Fruit fly (Drosophila melanogaster): ENCODE measurements around the gene eg.

The eg gene

DNA sequence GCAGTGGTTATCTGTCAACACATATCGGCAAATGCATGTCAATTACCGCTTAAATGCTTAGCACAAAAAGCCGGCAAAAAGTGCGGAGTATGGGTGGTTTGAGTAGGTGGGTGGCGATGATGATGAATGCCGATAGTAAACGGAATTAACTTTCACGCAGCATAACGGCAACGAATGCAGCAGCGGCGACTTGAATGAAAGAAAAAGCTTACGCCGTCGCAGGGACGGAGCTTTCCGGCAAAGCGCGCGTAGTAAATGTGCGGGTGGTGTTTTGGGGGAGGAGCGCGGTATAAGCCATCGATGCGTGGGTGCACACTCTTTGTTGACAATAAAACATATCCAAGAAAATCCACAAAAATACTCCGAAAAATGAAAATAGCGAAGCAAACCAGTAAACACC, 39.0 kb upstream of the eg start, which contains the start of gene CG7370:
CG7370 (plus strand) TSS at position 301 of the 400 bp plus-strand sequence.
- TF ChIP-seq CG30403 (GFP tag; optimal IDR thresholded peaks at IDR 0.05) (no peak), seq (GFP tag; IDR thresholded peaks at IDR 0.05) (no peak), sd (tag; optimal IDR thresholded peaks at IDR 0.05) (no peak), lola (GFP tag; optimal IDR thresholded peaks at IDR 0.05) (no peak), CG2875 (GFP tag; optimal IDR thresholded peaks at IDR 0.05) (no peak), Asciz (GFP tag; optimal IDR thresholded peaks at IDR 0.05) (no peak), gce (GFP tag; IDR thresholded peaks at IDR 0.05) (no peak), Scr (GFP tag; IDR thresholded peaks at IDR 0.05; ENCODE audit: partially characterized antibody) (0 out of 2 replicates have a peak, but pooled peaks have one; percentile 29), NfI (GFP tag; optimal IDR thresholded peaks at IDR 0.05) (no peak), sens (GFP tag) (peak; percentile 59), ara (GFP tag; IDR thresholded peaks at IDR 0.05) (no peak), dmrt11E (tag; optimal IDR thresholded peaks at IDR 0.05) (no peak), CG7271 (tag; optimal IDR thresholded peaks at IDR 0.05) (no peak), CG12155 (GFP tag; optimal IDR thresholded peaks at IDR 0.05) (no peak), abd-A (tag; optimal IDR thresholded peaks at IDR 0.05) (peak; percentile 4), chinmo (GFP tag; IDR thresholded peaks at IDR 0.05; ENCODE audit: partially characterized antibody) (peak; percentile 10; the same call in 1 of the 4 replicates), CG11504 (tag; optimal IDR thresholded peaks at IDR 0.05) (peak; percentile 74), Trl (optimal IDR thresholded peaks at IDR 0.05) (peak in 1 of 2 experiments; percentile 4), Trl (GFP tag; optimal IDR thresholded peaks at IDR 0.05) (no peak), zfh1 (GFP tag; IDR thresholded peaks at IDR 0.05) (no peak), crol (GFP tag; IDR thresholded peaks at IDR 0.05) (peak; percentile 42; the same call in 1 of the 2 replicates), nerfin-1 (tag; optimal IDR thresholded peaks at IDR 0.05) (peak; percentile 15), Oli (tag; optimal IDR thresholded peaks at IDR 0.05) (no peak), CG2116 (GFP tag; optimal IDR thresholded peaks at IDR 0.05) (no peak), ewg (GFP tag; optimal IDR thresholded peaks at IDR 0.05) (peak; percentile 44), HHEX (GFP tag; optimal IDR thresholded peaks at IDR 0.05) (no peak)

DNA sequence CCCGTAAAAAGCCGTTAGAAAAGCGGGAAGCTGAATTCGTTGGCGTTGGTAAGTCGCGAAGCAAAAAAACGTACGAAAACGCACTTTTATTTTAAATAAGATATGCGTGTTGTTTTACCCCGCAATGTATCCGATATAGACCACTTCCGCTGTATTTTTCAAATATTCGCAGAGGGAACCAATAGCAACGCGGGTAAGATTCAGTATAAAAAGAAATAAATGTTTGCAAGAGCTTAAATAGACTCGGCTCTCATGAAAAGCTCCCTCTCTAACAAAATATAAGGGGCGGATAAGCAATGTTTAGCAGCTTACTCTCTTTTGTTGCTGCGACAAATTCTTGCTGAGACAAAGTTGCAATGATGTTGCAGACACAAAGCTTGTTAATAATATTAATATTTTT, 38.2 kb upstream of the eg start, which contains the start of gene Syn1:
Syn1 (minus strand) TSS at position 207 of the 400 bp plus-strand sequence.
- TF ChIP-seq bowl (GFP tag; IDR thresholded peaks at IDR 0.05), result no peak
- peak; percentile 13 for TF ChIP-seq CG13624 (GFP tag; optimal IDR thresholded peaks at IDR 0.05)
- no peak for TF ChIP-seq dpn (GFP tag; optimal IDR thresholded peaks at IDR 0.05)
- TF ChIP-seq odd (GFP tag; optimal IDR thresholded peaks at IDR 0.05), result no peak
- no peak for TF ChIP-seq org-1 (GFP tag; optimal IDR thresholded peaks at IDR 0.05)
- TF ChIP-seq Nf-YC (tag; optimal IDR thresholded peaks at IDR 0.05), result peak; percentile 14
- TF ChIP-seq eve (GFP tag; optimal IDR thresholded peaks at IDR 0.05), result peak in 1 of 2 experiments; percentile 22
- no peak for TF ChIP-seq cad (GFP tag; optimal IDR thresholded peaks at IDR 0.05)
- TF ChIP-seq Hr3 (GFP tag; optimal IDR thresholded peaks at IDR 0.05), result no peak
- TF ChIP-seq CG6272 (GFP tag; IDR thresholded peaks at IDR 0.05), result no peak
- TF ChIP-seq BEAF-32 (GFP tag; optimal IDR thresholded peaks at IDR 0.05), result no peak
- no peak for TF ChIP-seq CHES-1-like (GFP tag; optimal IDR thresholded peaks at IDR 0.05)
- peak; percentile 27; the same call in 1 of the 3 replicates for TF ChIP-seq CG2199 (GFP tag; IDR thresholded peaks at IDR 0.05)
- TF ChIP-seq zen (tag; optimal IDR thresholded peaks at IDR 0.05), result no peak
- TF ChIP-seq ssp (GFP tag; IDR thresholded peaks at IDR 0.05), result no peak
- no peak for TF ChIP-seq da (GFP tag; optimal IDR thresholded peaks at IDR 0.05)
- TF ChIP-seq Rx (GFP tag; IDR thresholded peaks at IDR 0.05), result no peak
- TF ChIP-seq CG17385 (GFP tag; optimal IDR thresholded peaks at IDR 0.05), result no peak
- 0 out of 3 replicates have a peak, but pooled peaks have one; percentile 10 for TF ChIP-seq Opbp (GFP tag; IDR thresholded peaks at IDR 0.05; ENCODE audit: partially characterized antibody)
- peak; percentile 7 for TF ChIP-seq gro (GFP tag; optimal IDR thresholded peaks at IDR 0.05)
- TF ChIP-seq Vsx1 (GFP tag; optimal IDR thresholded peaks at IDR 0.05), result no peak
- no peak for TF ChIP-seq sug (tag; optimal IDR thresholded peaks at IDR 0.05)
- TF ChIP-seq sens (GFP tag), result peak; percentile 69
- TF ChIP-seq CG6854 (GFP tag; optimal IDR thresholded peaks at IDR 0.05), result peak; percentile 15
- peak; percentile 67 to 76 for TF ChIP-seq Trl (optimal IDR thresholded peaks at IDR 0.05)
- TF ChIP-seq Trl (GFP tag; optimal IDR thresholded peaks at IDR 0.05), result no peak
- TF ChIP-seq grau (tag; optimal IDR thresholded peaks at IDR 0.05), result no peak
- no peak for TF ChIP-seq eyg (GFP tag; optimal IDR thresholded peaks at IDR 0.05)

Data from whole organism, embryonic.